Worm (Caenorhabditis elegans): ENCODE results near the gene F52G3.1.
A peak's percentile ranks its signal among the peaks of the same experiment; 100 is the strongest.

The F52G3.1 gene

DNA sequence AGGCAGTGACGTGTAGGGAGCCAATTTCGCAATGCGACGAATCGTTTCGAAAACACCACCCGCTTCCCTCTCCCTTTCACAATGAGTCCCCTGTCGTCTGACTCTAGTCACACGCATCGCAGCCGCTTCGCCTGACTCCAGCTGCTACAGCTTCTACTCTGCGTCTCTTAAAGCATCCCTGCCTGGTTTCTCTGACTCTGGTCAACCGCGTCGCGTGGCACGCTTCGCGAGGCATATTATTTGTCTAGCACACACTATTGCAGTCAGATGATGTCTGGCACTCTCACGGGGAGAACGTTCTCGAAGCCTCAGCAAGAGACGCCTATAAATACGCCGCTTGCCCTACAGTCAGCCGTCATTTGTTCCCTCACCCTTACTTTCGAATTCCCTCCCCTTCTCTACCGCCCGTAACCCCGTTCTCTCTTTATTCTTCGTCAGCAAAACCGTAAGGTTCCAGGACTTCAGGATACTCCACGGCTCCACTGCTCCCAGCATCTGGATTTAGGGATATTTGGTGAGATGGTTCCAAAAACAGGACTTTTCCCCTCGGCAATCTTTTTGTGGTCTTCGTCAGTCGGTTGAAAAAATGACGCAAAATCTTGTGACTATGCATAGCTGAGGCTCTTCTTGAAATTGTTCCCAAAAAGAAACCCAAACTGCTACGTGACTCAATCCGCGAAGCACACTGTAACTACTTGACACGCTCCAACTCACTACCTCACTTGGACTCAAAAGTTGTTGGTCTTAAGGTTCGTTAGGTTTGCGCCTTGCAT lies 33.9 kb upstream of the F52G3.1 start (continued):
- no peak for TF ChIP-seq F55B11.4 (tag; optimal IDR thresholded peaks at IDR 0.05; ENCODE audit: borderline replicate concordance, insufficient read depth)
- TF ChIP-seq lin-40 (tag; optimal IDR thresholded peaks at IDR 0.05) = peak; percentile 98
- peak; percentile 93 for TF ChIP-seq madf-10 (tag; optimal IDR thresholded peaks at IDR 0.05)
- TF ChIP-seq C17E4.6 (GFP tag; IDR thresholded peaks at IDR 0.05) = no peak
- peak; percentile 81 for TF ChIP-seq pha-4 (tag; optimal IDR thresholded peaks at IDR 0.05)
- TF ChIP-seq aptf-2 (GFP tag; conservative IDR thresholded peaks at IDR 0.05) = no peak
- TF ChIP-seq ceh-79 (tag; optimal IDR thresholded peaks at IDR 0.05) = peak; percentile 92
- no peak for TF ChIP-seq Y53F4B.3 (GFP tag; IDR thresholded peaks at IDR 0.05)
- no peak for TF ChIP-seq lsl-1 (GFP tag; optimal IDR thresholded peaks at IDR 0.05)
- TF ChIP-seq bed-1 (GFP tag; IDR thresholded peaks at IDR 0.05) = 0 out of 2 replicates have a peak, but pooled peaks have one; percentile 84
- no peak for TF ChIP-seq ceh-58 (GFP tag; IDR thresholded peaks at IDR 0.05)
- peak; percentile 97 for TF ChIP-seq Y67H2A.10 (GFP tag; conservative IDR thresholded peaks at IDR 0.05)
- TF ChIP-seq ztf-3 (GFP tag; optimal IDR thresholded peaks at IDR 0.05) = peak; percentile 83
- TF ChIP-seq tbx-9 (tag; optimal IDR thresholded peaks at IDR 0.05; ENCODE audit: borderline replicate concordance) = no peak
- TF ChIP-seq F57C9.4 (tag; optimal IDR thresholded peaks at IDR 0.05) = no peak

DNA sequence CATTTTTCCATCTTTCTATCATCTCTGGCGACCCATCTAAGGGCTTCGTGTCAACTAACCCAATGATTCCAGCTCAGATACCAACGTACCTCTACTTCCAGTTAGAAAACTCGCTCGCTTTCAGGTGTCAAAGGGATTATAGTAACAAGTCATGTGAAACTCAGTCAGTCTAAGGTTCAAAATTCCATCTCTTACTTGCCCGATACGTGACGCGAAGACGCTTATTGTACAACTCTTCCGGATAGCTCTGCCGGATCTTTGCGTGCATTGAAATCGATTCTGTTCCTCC lies 33.4 kb upstream of the F52G3.1 start:
- no peak for TF ChIP-seq athp-1 (tag; optimal IDR thresholded peaks at IDR 0.05)
- no peak for TF ChIP-seq lag-1 (GFP tag; IDR thresholded peaks at IDR 0.05)
- TF ChIP-seq ztf-26 (tag; optimal IDR thresholded peaks at IDR 0.05) = no peak
- TF ChIP-seq repo-1 (tag; optimal IDR thresholded peaks at IDR 0.05) = no peak
- no peak for TF ChIP-seq ceh-79 (tag; optimal IDR thresholded peaks at IDR 0.05)
- TF ChIP-seq madf-10 (tag; optimal IDR thresholded peaks at IDR 0.05) = no peak
- no peak for TF ChIP-seq hmg-1.2 (GFP tag; IDR thresholded peaks at IDR 0.05)
- TF ChIP-seq F57C9.4 (tag; optimal IDR thresholded peaks at IDR 0.05) = no peak
- TF ChIP-seq lin-35 (GFP tag; optimal IDR thresholded peaks at IDR 0.05) = no peak
- TF ChIP-seq F57A8.1 (GFP tag; optimal IDR thresholded peaks at IDR 0.05) = no peak
- 0 out of 2 replicates have a peak, but pooled peaks have one; percentile 18 for TF ChIP-seq cebp-2 (GFP tag; IDR thresholded peaks at IDR 0.05)
- no peak for TF ChIP-seq F39B2.1 (GFP tag; IDR thresholded peaks at IDR 0.05)
- TF ChIP-seq ama-1 (optimal IDR thresholded peaks at IDR 0.05) = peak; percentile 97
- TF ChIP-seq ama-1 (GFP tag; optimal IDR thresholded peaks at IDR 0.05) = no peak
- TF ChIP-seq madf-3 (GFP tag; IDR thresholded peaks at IDR 0.05) = peak; percentile 57
- 0 out of 2 replicates have a peak, but pooled peaks have one; percentile 63 for TF ChIP-seq nfya-2 (GFP tag; IDR thresholded peaks at IDR 0.05)

DNA sequence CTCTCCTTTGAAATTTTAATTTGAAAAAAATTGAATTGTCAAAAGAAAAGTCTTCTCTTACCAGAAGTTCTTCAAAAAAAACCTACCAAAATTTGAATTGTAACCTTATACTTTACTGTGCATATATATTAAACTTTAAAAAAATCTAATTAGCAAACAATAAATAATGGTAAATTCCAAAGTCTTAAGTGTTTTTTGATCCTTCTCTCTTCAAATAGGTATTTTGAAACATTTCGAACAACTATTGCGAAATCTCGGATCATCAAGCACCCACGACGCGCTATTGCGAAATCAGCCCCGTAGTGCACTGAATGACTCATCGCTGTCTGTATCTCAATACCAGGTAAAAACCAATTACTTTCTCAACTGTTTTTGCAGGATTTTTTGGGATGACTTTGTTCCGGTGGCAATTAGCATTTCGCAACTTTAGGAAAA lies 33.0 kb upstream of the F52G3.1 start:
- no peak for TF ChIP-seq akir-1 (GFP tag; optimal IDR thresholded peaks at IDR 0.05)
- TF ChIP-seq let-607 (tag; optimal IDR thresholded peaks at IDR 0.05) = peak; percentile 37 to 40
- TF ChIP-seq ztf-18 (tag; optimal IDR thresholded peaks at IDR 0.05) = no peak
- no peak for TF ChIP-seq nhr-120 (GFP tag; IDR thresholded peaks at IDR 0.05)
- TF ChIP-seq D2030.7 (GFP tag; IDR thresholded peaks at IDR 0.05) = no peak
- no peak for TF ChIP-seq efl-1 (GFP tag; optimal IDR thresholded peaks at IDR 0.05)
- 0 out of 2 replicates have a peak, but pooled peaks have one; percentile 10 for TF ChIP-seq cebp-2 (GFP tag; IDR thresholded peaks at IDR 0.05)
- TF ChIP-seq egl-18 (GFP tag; IDR thresholded peaks at IDR 0.05) = peak; percentile 75; the same call in 1 of the 2 replicates
- TF ChIP-seq madf-3 (GFP tag; IDR thresholded peaks at IDR 0.05) = peak; percentile 90
- TF ChIP-seq bed-2 (GFP tag; IDR thresholded peaks at IDR 0.05) = no peak
- peak; percentile 93; the same call in 1 of the 2 replicates for TF ChIP-seq ceh-58 (GFP tag; IDR thresholded peaks at IDR 0.05)
- TF ChIP-seq ceh-100 (GFP tag; IDR thresholded peaks at IDR 0.05) = peak; percentile 61
- no peak for TF ChIP-seq ceh-91 (GFP tag; IDR thresholded peaks at IDR 0.05)
- peak in 1 of 3 experiments; percentile 29 for TF ChIP-seq lin-35 (GFP tag; optimal IDR thresholded peaks at IDR 0.05)
- TF ChIP-seq nhr-27 (tag; optimal IDR thresholded peaks at IDR 0.05) = no peak
- no peak for TF ChIP-seq snpc-4 (GFP tag; optimal IDR thresholded peaks at IDR 0.05)
- TF ChIP-seq snpc-4 (tag; optimal IDR thresholded peaks at IDR 0.05) = peak in 1 of 4 experiments; percentile 68
- no peak for TF ChIP-seq lag-1 (GFP tag; IDR thresholded peaks at IDR 0.05)
- peak; percentile 91 for TF ChIP-seq zim-3 (tag; optimal IDR thresholded peaks at IDR 0.05)
- TF ChIP-seq tlf-1 (GFP tag; optimal IDR thresholded peaks at IDR 0.05) = peak; percentile 65
- peak; percentile 65 for TF ChIP-seq Y95B8A.8 (GFP tag; IDR thresholded peaks at IDR 0.05)
- no peak for TF ChIP-seq xnd-1 (tag; optimal IDR thresholded peaks at IDR 0.05)
- no peak for TF ChIP-seq F22D6.2 (tag; optimal IDR thresholded peaks at IDR 0.05)

Data from whole organism, young adult.